Fruit fly (Drosophila melanogaster) whole organism, adult: ENCODE measurements around the gene Dap160.

ENCODE experiments used
- CG11617 ChIP-seq: fragments of 200-800 bp; sonication (Bioruptor generic); optimal IDR thresholded peaks from 2 replicates; lab custom pipeline; 2017; ENCODE audit warnings: mild to moderate bottlenecking, missing biosample characterization, missing genetic modification reagents, missing genetic modification characterization
- CG12768 ChIP-seq: fragments of 200-800 bp; sonication (Bioruptor generic); optimal IDR thresholded peaks from 2 replicates; lab custom pipeline; 2017; ENCODE audit warnings: missing biosample characterization, missing genetic modification characterization, mild to moderate bottlenecking, moderate library complexity, missing genetic modification reagents
- CG14711 ChIP-seq: fragments of 200-800 bp; sonication (Bioruptor generic); optimal IDR thresholded peaks from 2 replicates; lab custom pipeline; 2018; ENCODE audit warnings: missing biosample characterization, mild to moderate bottlenecking, missing genetic modification characterization, moderate library complexity
- CG1620 ChIP-seq: fragments of 200-800 bp; sonication (Bioruptor generic); optimal IDR thresholded peaks from 2 replicates; lab custom pipeline; 2016; ENCODE audit warnings: missing biosample characterization, missing genetic modification characterization
- CG33017 ChIP-seq: fragments of 200-800 bp; sonication (Bioruptor generic); optimal IDR thresholded peaks from 2 replicates; lab custom pipeline; 2018; ENCODE audit warnings: missing biosample characterization, mild to moderate bottlenecking, missing genetic modification characterization, moderate library complexity
- CG5204 ChIP-seq: fragments of 200-800 bp; sonication (Bioruptor generic); optimal IDR thresholded peaks from 2 replicates; lab custom pipeline; 2016; ENCODE audit warnings: missing biosample characterization, missing genetic modification characterization
- CG7045 ChIP-seq: fragments of 200-800 bp; sonication (Bioruptor generic); optimal IDR thresholded peaks from 2 replicates; lab custom pipeline; 2017; ENCODE audit warnings: missing biosample characterization, mild to moderate bottlenecking, missing genetic modification characterization
- CG7101 ChIP-seq: fragments of 200-800 bp; sonication (Bioruptor generic); optimal IDR thresholded peaks from 2 replicates; lab custom pipeline; 2018; ENCODE audit warnings: missing biosample characterization, mild to moderate bottlenecking, missing genetic modification characterization, moderate library complexity
- Clk ChIP-seq: fragments of 200-800 bp; sonication (Bioruptor generic); optimal IDR thresholded peaks from 2 replicates; lab custom pipeline; 2017; ENCODE audit warnings: missing biosample characterization, missing genetic modification characterization
- cic ChIP-seq: fragments of 200-800 bp; sonication (Bioruptor generic); optimal IDR thresholded peaks from 2 replicates; lab custom pipeline; 2017; ENCODE audit warnings: missing biosample characterization, mild to moderate bottlenecking, missing genetic modification characterization, moderate library complexity
- kay ChIP-seq: fragments of 200-800 bp; sonication (Bioruptor generic); peaks from one replicate; lab custom pipeline; 2016; ENCODE audit warnings: missing biosample characterization, missing genetic modification characterization, borderline replicate concordance
- ovo ChIP-seq: fragments of 200-800 bp; sonication (Bioruptor generic); optimal IDR thresholded peaks from 2 replicates; lab custom pipeline; 2016; ENCODE audit warnings: missing biosample characterization, missing genetic modification characterization
- toe ChIP-seq: fragments of 200-800 bp; sonication (Bioruptor generic); optimal IDR thresholded peaks from 2 replicates; lab custom pipeline; 2016; ENCODE audit warnings: missing biosample characterization, missing genetic modification characterization

DNA sequence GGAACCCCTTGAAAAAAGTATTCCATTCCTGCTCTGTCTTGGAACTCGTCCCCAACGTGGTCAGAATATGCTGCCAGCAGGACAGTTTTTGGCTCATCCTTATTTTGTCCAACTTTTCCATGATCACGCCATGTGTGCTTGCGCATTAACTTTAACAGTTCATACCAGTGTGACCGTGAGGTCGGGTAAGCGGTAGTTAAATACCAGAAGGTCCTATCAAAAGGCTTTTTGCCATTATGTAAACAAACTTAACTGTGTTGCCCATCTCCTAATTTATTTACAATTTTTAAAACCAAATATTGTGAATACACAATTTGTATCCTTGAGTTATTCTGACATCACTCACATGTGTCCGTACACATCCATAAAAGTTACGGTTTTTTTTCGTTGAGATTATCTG is 6.1 kb upstream of the Dap160 start, which contains the start of gene del:
- TF ChIP-seq CG7045 (GFP tag; lab: Kevin White, UChicago) (no peak), CG14711 (tag; lab: Kevin White, UChicago) (no peak), CG12768 (GFP tag; lab: Kevin White, UChicago) (no peak), CG7101 (tag; lab: Kevin White, UChicago) (no peak), toe (GFP tag; lab: Kevin White, UChicago) (no peak), cic (GFP tag; lab: Kevin White, UChicago) (no peak), kay (no peak), ovo (GFP tag; lab: Kevin White, UChicago) (no peak), CG5204 (GFP tag; lab: Kevin White, UChicago) (no peak), CG11617 (no peak), Clk (GFP tag; lab: Kevin White, UChicago) (no peak), CG33017 (tag; lab: Kevin White, UChicago) (no peak), CG1620 (no peak)
